Worm (Caenorhabditis elegans): ENCODE measurements around the gene str-9.
"Not testable (repeated sequence)": the region's sequence is repeated elsewhere in the genome, so short reads cannot be mapped to it uniquely, and the experiment has no call there.

str-9 gene

ce11 chrV:15803748-15804147, 45.2 kb downstream of the str-9 start, which contains the start of gene T26E4.18:
Gene T26E4.18 (minus strand): TSS chrV:15803848.
- TF ChIP-seq unc-39 (tag; optimal IDR thresholded peaks at IDR 0.05); elt-1 (tag; optimal IDR thresholded peaks at IDR 0.05; ENCODE audit: borderline replicate concordance, insufficient read depth); lin-13 (tag; optimal IDR thresholded peaks at IDR 0.05): not testable (repeated sequence)

DNA sequence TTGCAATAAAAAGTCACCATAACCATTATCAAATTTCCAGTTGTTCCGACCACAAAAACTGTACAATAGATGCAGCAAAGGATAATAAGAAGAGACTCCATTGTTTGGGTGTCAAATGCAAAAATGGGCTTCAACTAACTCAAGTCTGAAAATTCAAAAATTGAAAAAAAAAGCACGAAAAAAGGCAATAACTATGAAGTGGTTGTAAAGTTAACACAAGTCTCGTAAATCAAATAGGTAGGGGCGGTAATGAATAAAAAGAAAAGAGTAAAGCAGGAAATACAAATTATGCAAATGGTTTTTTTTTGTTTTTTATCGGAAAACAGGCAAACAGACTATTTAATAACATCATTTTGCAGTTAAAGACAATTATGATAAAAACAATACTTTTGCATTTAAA, 48.9 kb downstream of the str-9 start, which contains the start of gene srsx-38:
Gene srsx-38 (minus strand): TSS at position 101 of the 400 bp plus-strand sequence.
- not testable (repeated sequence) for TF ChIP-seq ces-1 (GFP tag; optimal IDR thresholded peaks at IDR 0.05); lin-13 (tag; optimal IDR thresholded peaks at IDR 0.05); nhr-76 (tag; optimal IDR thresholded peaks at IDR 0.05)

- TF ChIP-seq sptf-1 (tag; optimal IDR thresholded peaks at IDR 0.05) (no peak), flh-1 (GFP tag; optimal IDR thresholded peaks at IDR 0.05) (no peak)
Observed at ce11 chrV:15809543-15809942, 51.0 kb downstream of the str-9 start, which contains the start of gene srsx-36. Gene srsx-36 (minus strand): TSS chrV:15809643.
